Worm (Caenorhabditis elegans): ENCODE measurements around the gene crh-2.

crh-2 gene

DNA sequence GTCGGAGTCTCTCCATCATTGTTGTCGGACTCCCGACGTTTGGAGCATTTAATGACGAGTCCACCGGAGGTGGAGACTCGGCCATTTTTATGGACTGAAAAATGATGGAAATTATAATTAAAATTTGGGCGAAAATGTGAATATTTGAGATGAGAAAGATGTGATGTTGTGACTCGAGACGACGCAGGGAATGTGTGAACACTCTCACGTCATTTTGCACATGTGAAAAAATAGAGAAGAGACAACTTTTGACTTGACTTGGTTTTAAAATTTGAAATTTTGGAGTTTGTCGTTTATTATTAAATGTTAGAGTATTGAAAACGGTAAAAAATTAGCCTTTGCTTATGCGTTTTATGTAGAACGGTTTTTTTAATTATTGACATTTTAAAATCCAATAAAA lies 37.9 kb upstream of the crh-2 start, which contains the start of gene dsh-1:
Gene dsh-1, minus strand, starts transcription at position 101 of the 400 bp plus-strand sequence.
- TF ChIP-seq sox-4 (tag; optimal IDR thresholded peaks at IDR 0.05) (no peak), mdl-1 (tag; optimal IDR thresholded peaks at IDR 0.05) (no peak), lin-35 (GFP tag; optimal IDR thresholded peaks at IDR 0.05) (peak in 1 of 2 experiments; percentile 2), efl-1 (optimal IDR thresholded peaks at IDR 0.05) (no peak), efl-1 (GFP tag; optimal IDR thresholded peaks at IDR 0.05 in 1 of 2) (no peak), ets-5 (GFP tag; IDR thresholded peaks at IDR 0.05) (no peak), hlh-17 (GFP tag; optimal IDR thresholded peaks at IDR 0.05; ENCODE audit: borderline replicate concordance) (no peak), egl-13 (tag; optimal IDR thresholded peaks at IDR 0.05) (no peak), F16B12.6 (tag; optimal IDR thresholded peaks at IDR 0.05) (peak; percentile 68), nhr-20 (tag; optimal IDR thresholded peaks at IDR 0.05) (no peak), zag-1 (tag; optimal IDR thresholded peaks at IDR 0.05) (no peak), pqm-1 (tag; optimal IDR thresholded peaks at IDR 0.05) (no peak), fkh-8 (tag; optimal IDR thresholded peaks at IDR 0.05) (no peak), lsy-2 (tag; optimal IDR thresholded peaks at IDR 0.05) (no peak), ceh-90 (tag; optimal IDR thresholded peaks at IDR 0.05) (no peak), aha-1 (tag; optimal IDR thresholded peaks at IDR 0.05) (no peak)

DNA sequence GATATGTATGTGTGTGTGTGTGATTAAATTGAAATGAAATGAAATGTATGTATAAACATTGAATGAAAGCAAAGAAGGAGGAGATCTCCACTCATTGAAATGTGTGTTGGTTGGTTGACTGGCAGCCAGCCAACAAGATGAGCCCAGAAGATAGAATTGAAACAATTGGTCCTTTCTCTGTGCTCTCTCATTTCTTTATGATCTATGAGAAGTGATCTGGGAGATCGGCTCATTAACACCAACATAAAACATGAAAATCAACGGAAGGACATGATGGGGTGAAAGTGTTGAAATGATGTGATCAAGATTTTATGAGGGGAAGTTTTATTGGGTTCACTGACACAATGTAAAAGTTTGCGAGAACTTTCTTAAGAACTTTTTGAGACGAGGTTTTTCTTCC lies 35.5 kb upstream of the crh-2 start:
- TF ChIP-seq rnt-1 (tag; optimal IDR thresholded peaks at IDR 0.05) (peak; percentile 72), nhr-84 (tag; optimal IDR thresholded peaks at IDR 0.05) (no peak), nhr-71 (tag; optimal IDR thresholded peaks at IDR 0.05) (peak; percentile 41), snu-23 (GFP tag; optimal IDR thresholded peaks at IDR 0.05) (peak; percentile 1), sox-4 (tag; optimal IDR thresholded peaks at IDR 0.05) (no peak), pax-3 (tag; optimal IDR thresholded peaks at IDR 0.05) (no peak), lin-14 (GFP tag; optimal IDR thresholded peaks at IDR 0.05) (peak; percentile 5), nhr-47 (tag; optimal IDR thresholded peaks at IDR 0.05) (no peak), lsy-2 (tag; optimal IDR thresholded peaks at IDR 0.05) (peak in 1 of 2 experiments; percentile 1), fkh-4 (tag; optimal IDR thresholded peaks at IDR 0.05; ENCODE audit: borderline replicate concordance) (no peak), dsc-1 (tag; optimal IDR thresholded peaks at IDR 0.05) (peak; percentile 32), nhr-20 (tag; optimal IDR thresholded peaks at IDR 0.05) (no peak), zip-4 (GFP tag; optimal IDR thresholded peaks at IDR 0.05) (no peak)

DNA sequence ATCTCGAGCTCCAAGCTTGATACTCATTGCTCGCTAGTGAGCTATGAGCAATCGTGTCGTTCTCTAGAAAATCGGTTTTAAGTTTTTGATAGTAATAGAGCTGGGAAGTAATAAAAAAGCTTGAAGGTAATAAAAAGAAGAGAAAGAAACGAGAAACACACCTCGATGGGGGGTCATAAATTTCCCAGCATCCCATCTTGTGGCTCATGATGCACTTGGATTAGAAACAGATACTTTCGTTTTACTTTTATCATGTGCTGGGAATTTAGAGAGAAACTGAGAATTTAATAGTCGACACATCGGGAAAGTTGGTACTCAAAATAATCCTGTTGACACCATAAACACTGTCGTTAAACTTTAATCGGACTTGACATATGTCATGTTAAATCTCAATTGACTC lies 33.3 kb upstream of the crh-2 start:
- TF ChIP-seq lin-35 (GFP tag; optimal IDR thresholded peaks at IDR 0.05): no peak
- TF ChIP-seq ztf-11 (tag; optimal IDR thresholded peaks at IDR 0.05): no peak
- peak; percentile 73 for TF ChIP-seq fkh-4 (tag; optimal IDR thresholded peaks at IDR 0.05; ENCODE audit: borderline replicate concordance)
- peak; percentile 96 for TF ChIP-seq dsc-1 (tag; optimal IDR thresholded peaks at IDR 0.05)
- no peak for TF ChIP-seq dpl-1 (GFP tag; optimal IDR thresholded peaks at IDR 0.05)
- no peak for TF ChIP-seq efl-3 (GFP tag; optimal IDR thresholded peaks at IDR 0.05)
- no peak for TF ChIP-seq isw-1 (GFP tag; IDR thresholded peaks at IDR 0.05)
- no peak for TF ChIP-seq ceh-90 (tag; optimal IDR thresholded peaks at IDR 0.05)
- TF ChIP-seq fos-1 (tag; optimal IDR thresholded peaks at IDR 0.05): no peak
- TF ChIP-seq sox-4 (tag; optimal IDR thresholded peaks at IDR 0.05): no peak
- TF ChIP-seq aha-1 (tag; optimal IDR thresholded peaks at IDR 0.05): no peak
- no peak for TF ChIP-seq C04F5.9 (tag; optimal IDR thresholded peaks at IDR 0.05)
- no peak for TF ChIP-seq skn-1 (tag; optimal IDR thresholded peaks at IDR 0.05)
- no peak for TF ChIP-seq mab-9 (GFP tag; IDR thresholded peaks at IDR 0.05)
- TF ChIP-seq unc-86 (tag; optimal IDR thresholded peaks at IDR 0.05): no peak
- no peak for TF ChIP-seq pag-3 (tag; optimal IDR thresholded peaks at IDR 0.05; ENCODE audit: borderline replicate concordance, insufficient read depth)
- TF ChIP-seq hlh-4 (tag; optimal IDR thresholded peaks at IDR 0.05): no peak
- TF ChIP-seq vab-15 (tag; optimal IDR thresholded peaks at IDR 0.05): no peak
- TF ChIP-seq ceh-8 (GFP tag; optimal IDR thresholded peaks at IDR 0.05): no peak
- TF ChIP-seq fkh-10 (GFP tag; optimal IDR thresholded peaks at IDR 0.05): no peak
- TF ChIP-seq elt-2 (tag; optimal IDR thresholded peaks at IDR 0.05): no peak
- TF ChIP-seq nhr-28 (tag; optimal IDR thresholded peaks at IDR 0.05): no peak
- TF ChIP-seq nhr-237 (tag; optimal IDR thresholded peaks at IDR 0.05): no peak
- TF ChIP-seq efl-1 (optimal IDR thresholded peaks at IDR 0.05): no peak
- no peak for TF ChIP-seq efl-1 (GFP tag; optimal IDR thresholded peaks at IDR 0.05 in 1 of 2)
- no peak for TF ChIP-seq zag-1 (tag; optimal IDR thresholded peaks at IDR 0.05)
- peak; percentile 16 for TF ChIP-seq snu-23 (GFP tag; optimal IDR thresholded peaks at IDR 0.05)
- TF ChIP-seq lir-3 (tag; optimal IDR thresholded peaks at IDR 0.05; ENCODE audit: poor library complexity): no peak
- TF ChIP-seq lsy-2 (tag; optimal IDR thresholded peaks at IDR 0.05): peak in 1 of 2 experiments; percentile 19
- no peak for TF ChIP-seq nhr-90 (tag; optimal IDR thresholded peaks at IDR 0.05; ENCODE audit: poor library complexity)
- TF ChIP-seq unc-30 (tag; optimal IDR thresholded peaks at IDR 0.05): no peak
- no peak for TF ChIP-seq grh-1 (GFP tag; IDR thresholded peaks at IDR 0.05)

All from whole organism, L1 larva.